Fruit fly (Drosophila melanogaster): ENCODE results near the gene Ilp6.

dm6 chrX:2321900-2322555, 12.4 kb downstream of the Ilp6 start:
- TF ChIP-seq CG11617 (GFP tag; optimal IDR thresholded peaks at IDR 0.05) = no peak
- TF ChIP-seq Clk (GFP tag; optimal IDR thresholded peaks at IDR 0.05) = no peak
- TF ChIP-seq CG33017 (tag; optimal IDR thresholded peaks at IDR 0.05) = no peak
- no peak for TF ChIP-seq CG14711 (tag; optimal IDR thresholded peaks at IDR 0.05)
- TF ChIP-seq CG1620 (GFP tag; optimal IDR thresholded peaks at IDR 0.05) = no peak
- TF ChIP-seq ovo (GFP tag; optimal IDR thresholded peaks at IDR 0.05) = no peak
- no peak for TF ChIP-seq CG7101 (tag; optimal IDR thresholded peaks at IDR 0.05)
- no peak for TF ChIP-seq pad (GFP tag; optimal IDR thresholded peaks at IDR 0.05)
- TF ChIP-seq CG5204 (GFP tag; optimal IDR thresholded peaks at IDR 0.05) = no peak
- TF ChIP-seq cnc (optimal IDR thresholded peaks at IDR 0.05) = no peak
- TF ChIP-seq CG12768 (GFP tag; optimal IDR thresholded peaks at IDR 0.05) = no peak
